Worm (Caenorhabditis elegans): ENCODE data around the gene C45B11.6.

Gene C45B11.6

ce11 chrV:11030675-11031074 lies 13.2 kb upstream of the C45B11.6 start:
- no peak for TF ChIP-seq pha-2 (tag; optimal IDR thresholded peaks at IDR 0.05)

ce11 chrV:11033241-11033640 lies 10.6 kb upstream of the C45B11.6 start:
- no peak for TF ChIP-seq unc-55 (GFP tag; optimal IDR thresholded peaks at IDR 0.05)
- TF ChIP-seq nhr-232 (tag; optimal IDR thresholded peaks at IDR 0.05): no peak
- no peak for TF ChIP-seq hlh-6 (tag; optimal IDR thresholded peaks at IDR 0.05)
- no peak for TF ChIP-seq dve-1 (tag; optimal IDR thresholded peaks at IDR 0.05)
- TF ChIP-seq ceh-9 (tag; optimal IDR thresholded peaks at IDR 0.05): no peak
- TF ChIP-seq Y22D7AL.16 (tag; optimal IDR thresholded peaks at IDR 0.05): no peak
- TF ChIP-seq unc-86 (tag; optimal IDR thresholded peaks at IDR 0.05): no peak
- TF ChIP-seq nhr-11 (tag; optimal IDR thresholded peaks at IDR 0.05): no peak

DNA sequence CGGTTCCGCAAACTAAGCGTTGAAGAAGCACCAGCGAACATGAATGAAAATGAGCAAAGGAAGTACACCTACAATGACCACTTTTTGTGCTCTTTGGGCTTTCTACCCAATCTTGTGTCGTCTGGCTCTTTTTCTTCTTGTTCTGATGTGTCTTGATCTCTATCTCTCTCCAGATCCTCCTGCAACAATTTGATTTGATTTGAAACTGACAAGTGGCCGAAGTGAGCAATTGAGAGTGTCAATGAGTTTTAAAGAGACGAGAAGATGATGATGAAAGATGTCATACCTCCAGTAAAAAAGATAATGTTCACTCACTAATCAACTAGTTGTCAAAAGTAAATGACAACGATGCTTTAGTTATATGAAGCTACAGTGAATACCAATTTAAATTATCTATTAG lies 9.1 kb upstream of the C45B11.6 start, which contains the start of gene pptr-2:
TSS of gene pptr-2 (minus strand) at position 184 of the 400 bp plus-strand sequence.
- TF ChIP-seq ceh-14 (tag; optimal IDR thresholded peaks at IDR 0.05) (no peak), zip-5 (tag; optimal IDR thresholded peaks at IDR 0.05) (no peak), rnt-1 (tag; optimal IDR thresholded peaks at IDR 0.05) (peak; percentile 32), unc-55 (GFP tag; optimal IDR thresholded peaks at IDR 0.05) (peak; percentile 92), pag-3 (tag; optimal IDR thresholded peaks at IDR 0.05; ENCODE audit: borderline replicate concordance) (no peak)

- TF ChIP-seq K02D7.2 (tag; optimal IDR thresholded peaks at IDR 0.05): peak; percentile 62
- no peak for TF ChIP-seq fkh-10 (GFP tag; optimal IDR thresholded peaks at IDR 0.05)
- TF ChIP-seq ceh-2 (tag; optimal IDR thresholded peaks at IDR 0.05): peak; percentile 93
- peak; percentile 19 for TF ChIP-seq dve-1 (tag; optimal IDR thresholded peaks at IDR 0.05)
- TF ChIP-seq fax-1 (tag; optimal IDR thresholded peaks at IDR 0.05): peak; percentile 92
- no peak for TF ChIP-seq ceh-48 (tag; optimal IDR thresholded peaks at IDR 0.05)
- peak; percentile 83 for TF ChIP-seq hlh-8 (tag; optimal IDR thresholded peaks at IDR 0.05)
- peak; percentile 94 for TF ChIP-seq rnt-1 (tag; optimal IDR thresholded peaks at IDR 0.05)
- no peak for TF ChIP-seq pag-3 (tag; optimal IDR thresholded peaks at IDR 0.05; ENCODE audit: borderline replicate concordance)
- TF ChIP-seq sox-4 (tag; optimal IDR thresholded peaks at IDR 0.05): peak; percentile 0
- peak; percentile 57 for TF ChIP-seq eyg-1 (tag; optimal IDR thresholded peaks at IDR 0.05)
- peak; percentile 14 for TF ChIP-seq C38D4.7 (GFP tag; optimal IDR thresholded peaks at IDR 0.05)
- TF ChIP-seq pax-1 (tag; optimal IDR thresholded peaks at IDR 0.05): peak; percentile 42
- TF ChIP-seq hlh-6 (tag; optimal IDR thresholded peaks at IDR 0.05): peak; percentile 73
- no peak for TF ChIP-seq nhr-11 (tag; optimal IDR thresholded peaks at IDR 0.05)
- peak; percentile 70 for TF ChIP-seq ztf-16 (tag; optimal IDR thresholded peaks at IDR 0.05)
- peak; percentile 54 for TF ChIP-seq nfya-1 (tag; optimal IDR thresholded peaks at IDR 0.05)
- peak; percentile 44 for TF ChIP-seq pha-2 (tag; optimal IDR thresholded peaks at IDR 0.05)
- peak; percentile 94 for TF ChIP-seq zip-5 (tag; optimal IDR thresholded peaks at IDR 0.05)
- TF ChIP-seq pqm-1 (tag; optimal IDR thresholded peaks at IDR 0.05): peak; percentile 64
- peak; percentile 34 for TF ChIP-seq dmd-4 (tag; optimal IDR thresholded peaks at IDR 0.05; ENCODE audit: borderline replicate concordance)
- no peak for TF ChIP-seq Y22D7AL.16 (tag; optimal IDR thresholded peaks at IDR 0.05)
- TF ChIP-seq K09A11.1 (tag; optimal IDR thresholded peaks at IDR 0.05; ENCODE audit: insufficient read depth): no peak
- peak; percentile 45 for TF ChIP-seq syd-9 (tag; optimal IDR thresholded peaks at IDR 0.05)
- no peak for TF ChIP-seq odd-2 (tag; optimal IDR thresholded peaks at IDR 0.05)
- peak; percentile 91 for TF ChIP-seq F13H6.1 (tag; optimal IDR thresholded peaks at IDR 0.05)
- peak; percentile 87 for TF ChIP-seq mec-3 (tag; optimal IDR thresholded peaks at IDR 0.05; ENCODE audit: borderline replicate concordance)
- no peak for TF ChIP-seq unc-55 (GFP tag; optimal IDR thresholded peaks at IDR 0.05)
- peak; percentile 97 for TF ChIP-seq ets-4 (tag; optimal IDR thresholded peaks at IDR 0.05)
- no peak for TF ChIP-seq pros-1 (tag; optimal IDR thresholded peaks at IDR 0.05)
- TF ChIP-seq unc-42 (tag; optimal IDR thresholded peaks at IDR 0.05): peak; percentile 92
- TF ChIP-seq sdc-2 (tag; optimal IDR thresholded peaks at IDR 0.05): peak; percentile 36
- peak; percentile 92 for TF ChIP-seq lim-6 (tag; optimal IDR thresholded peaks at IDR 0.05)
- TF ChIP-seq pha-4 (tag; optimal IDR thresholded peaks at IDR 0.05): no peak
- TF ChIP-seq hlh-13 (GFP tag; optimal IDR thresholded peaks at IDR 0.05): no peak
- no peak for TF ChIP-seq ama-1 (optimal IDR thresholded peaks at IDR 0.05)
- TF ChIP-seq T23F11.4 (GFP tag; optimal IDR thresholded peaks at IDR 0.05): peak; percentile 55
- TF ChIP-seq ref-2 (tag; optimal IDR thresholded peaks at IDR 0.05): peak; percentile 97
- peak; percentile 61 for TF ChIP-seq unc-86 (tag; optimal IDR thresholded peaks at IDR 0.05)
- TF ChIP-seq ceh-9 (tag; optimal IDR thresholded peaks at IDR 0.05): no peak
- TF ChIP-seq ceh-34 (tag; optimal IDR thresholded peaks at IDR 0.05): peak; percentile 84
- peak; percentile 66 for TF ChIP-seq hlh-15 (tag; optimal IDR thresholded peaks at IDR 0.05)
Observed at ce11 chrV:11039379-11039954, 4.4 kb upstream of the C45B11.6 start, which contains the start of gene pak-2. Gene pak-2 (minus strand): TSS chrV:11039429.

Data from whole organism, late embryonic.